Fruit fly (Drosophila melanogaster): Measurements from ENCODE around the gene PK1-R.

DNA sequence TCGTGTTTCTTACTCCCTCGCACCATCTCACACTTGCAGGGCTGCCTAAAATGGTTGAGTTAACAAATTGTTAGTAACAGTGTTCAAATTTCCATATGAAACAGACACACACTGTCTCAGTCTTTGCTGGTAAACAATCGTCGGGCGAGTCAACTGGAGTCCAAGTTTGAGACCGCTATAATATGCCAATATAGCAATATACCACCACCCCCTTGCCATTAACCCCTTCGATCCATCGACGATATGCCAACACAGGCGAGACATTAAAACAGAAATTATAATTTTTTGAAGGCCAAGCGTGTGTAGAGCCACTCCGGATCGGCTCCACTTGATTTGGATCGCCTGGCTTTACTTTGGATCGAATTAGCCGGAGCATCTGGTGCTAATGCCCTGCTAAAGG lies 48.8 kb downstream of the PK1-R start:
- no peak for TF ChIP-seq topi (GFP tag; optimal IDR thresholded peaks at IDR 0.05)
- TF ChIP-seq pdm3 (GFP tag; optimal IDR thresholded peaks at IDR 0.05) = no peak
- TF ChIP-seq net (GFP tag; optimal IDR thresholded peaks at IDR 0.05) = no peak
- no peak for TF ChIP-seq CG32006 (GFP tag; optimal IDR thresholded peaks at IDR 0.05)
- TF ChIP-seq CG1621 (tag; optimal IDR thresholded peaks at IDR 0.05) = no peak
- TF ChIP-seq CG8319 (GFP tag; optimal IDR thresholded peaks at IDR 0.05) = no peak
- TF ChIP-seq esn (GFP tag; optimal IDR thresholded peaks at IDR 0.05) = no peak
- no peak for TF ChIP-seq ss (GFP tag; optimal IDR thresholded peaks at IDR 0.05)
- no peak for TF ChIP-seq CG34406 (GFP tag; optimal IDR thresholded peaks at IDR 0.05)
